Worm (Caenorhabditis elegans): ENCODE measurements around the gene stdh-1.
A peak's percentile ranks its signal among the peaks of the same experiment; 100 is the strongest.

stdh-1 gene

ce11 chrV:13866353-13866752 lies 39.9 kb upstream of the stdh-1 start, which contains the start of gene nhr-175:
nhr-175 (plus strand) TSS chrV:13866691.
- TF ChIP-seq dsc-1 (tag; optimal IDR thresholded peaks at IDR 0.05) = no peak
- TF ChIP-seq nhr-85 (tag) = peak; percentile 61

- no peak for TF ChIP-seq nhr-71 (tag; optimal IDR thresholded peaks at IDR 0.05)
- no peak for TF ChIP-seq nhr-84 (tag; optimal IDR thresholded peaks at IDR 0.05)
- no peak for TF ChIP-seq vab-15 (tag; optimal IDR thresholded peaks at IDR 0.05)
- TF ChIP-seq hlh-17 (GFP tag; optimal IDR thresholded peaks at IDR 0.05; ENCODE audit: borderline replicate concordance) = no peak
- TF ChIP-seq lin-14 (GFP tag; optimal IDR thresholded peaks at IDR 0.05) = no peak
- no peak for TF ChIP-seq ztf-4 (tag; optimal IDR thresholded peaks at IDR 0.05)
- TF ChIP-seq Y116A8C.19 (tag; optimal IDR thresholded peaks at IDR 0.05; ENCODE audit: borderline replicate concordance) = no peak
- TF ChIP-seq unc-86 (tag; optimal IDR thresholded peaks at IDR 0.05) = no peak
- TF ChIP-seq nhr-11 (tag; optimal IDR thresholded peaks at IDR 0.05) = peak; percentile 85
- peak; percentile 14; the same call in 1 of the 2 replicates for TF ChIP-seq nhr-19 (GFP tag; conservative IDR thresholded peaks at IDR 0.05)
- no peak for TF ChIP-seq nhr-47 (tag; optimal IDR thresholded peaks at IDR 0.05)
- TF ChIP-seq snpc-4 (tag; optimal IDR thresholded peaks at IDR 0.05) = no peak
- TF ChIP-seq nhr-12 (tag; optimal IDR thresholded peaks at IDR 0.05) = no peak
- TF ChIP-seq unc-62 (GFP tag; optimal IDR thresholded peaks at IDR 0.05) = no peak
- TF ChIP-seq egl-27 (tag; optimal IDR thresholded peaks at IDR 0.05) = no peak
- no peak for TF ChIP-seq C16A3.4 (tag; optimal IDR thresholded peaks at IDR 0.05)
- TF ChIP-seq xbp-1 (tag; optimal IDR thresholded peaks at IDR 0.05) = no peak
Measured at ce11 chrV:13869551-13869950, 36.7 kb upstream of the stdh-1 start.

ce11 chrV:13872895-13873294 lies 33.4 kb upstream of the stdh-1 start, which contains the start of gene cpt-5:
cpt-5 (plus strand) TSS chrV:13873195.
- TF ChIP-seq C04F5.9 (tag; optimal IDR thresholded peaks at IDR 0.05) = no peak

ce11 chrV:13873323-13873722 lies 33.0 kb upstream of the stdh-1 start:
- no peak for TF ChIP-seq unc-30 (tag; optimal IDR thresholded peaks at IDR 0.05)
- peak; percentile 1 for TF ChIP-seq nhr-85 (tag)

- TF ChIP-seq ama-1 (optimal IDR thresholded peaks at IDR 0.05) (no peak), unc-62 (GFP tag; optimal IDR thresholded peaks at IDR 0.05) (no peak), efl-3 (GFP tag; optimal IDR thresholded peaks at IDR 0.05) (no peak), mep-1 (tag; optimal IDR thresholded peaks at IDR 0.05) (no peak), skn-1 (tag; optimal IDR thresholded peaks at IDR 0.05) (no peak), xbp-1 (tag; optimal IDR thresholded peaks at IDR 0.05) (no peak), nhr-90 (tag; optimal IDR thresholded peaks at IDR 0.05; ENCODE audit: poor library complexity) (no peak), ceh-90 (tag; optimal IDR thresholded peaks at IDR 0.05) (no peak), zip-4 (GFP tag; optimal IDR thresholded peaks at IDR 0.05) (no peak), ceh-8 (GFP tag; optimal IDR thresholded peaks at IDR 0.05) (no peak), tlp-1 (tag; optimal IDR thresholded peaks at IDR 0.05) (no peak), ceh-82 (tag; optimal IDR thresholded peaks at IDR 0.05) (no peak), jun-1 (tag; optimal IDR thresholded peaks at IDR 0.05) (no peak), C16A3.4 (tag; optimal IDR thresholded peaks at IDR 0.05) (no peak), mdl-1 (tag; optimal IDR thresholded peaks at IDR 0.05) (no peak), nhr-47 (tag; optimal IDR thresholded peaks at IDR 0.05) (no peak), mab-9 (GFP tag; IDR thresholded peaks at IDR 0.05) (no peak)
Measured at ce11 chrV:13876529-13876928, 29.8 kb upstream of the stdh-1 start, which contains the start of gene T22G5.1. T22G5.1 (plus strand) TSS chrV:13876829.

ce11 chrV:13878226-13878625 lies 28.1 kb upstream of the stdh-1 start:
- no peak for TF ChIP-seq irx-1 (tag; optimal IDR thresholded peaks at IDR 0.05)
- no peak for TF ChIP-seq ceh-8 (GFP tag; optimal IDR thresholded peaks at IDR 0.05)
- no peak for TF ChIP-seq mef-2 (tag; optimal IDR thresholded peaks at IDR 0.05)
- peak; percentile 48 for TF ChIP-seq nhr-20 (tag; optimal IDR thresholded peaks at IDR 0.05)
- no peak for TF ChIP-seq unc-98 (GFP tag; IDR thresholded peaks at IDR 0.05)
- TF ChIP-seq zip-4 (GFP tag; optimal IDR thresholded peaks at IDR 0.05) = no peak
- TF ChIP-seq dpl-1 (GFP tag; optimal IDR thresholded peaks at IDR 0.05) = peak in 1 of 3 experiments; percentile 35
- peak in 1 of 2 experiments; percentile 13 for TF ChIP-seq mdl-1 (tag; optimal IDR thresholded peaks at IDR 0.05)
- TF ChIP-seq blmp-1 (tag; optimal IDR thresholded peaks at IDR 0.05) = peak; percentile 48
- peak; percentile 26 for TF ChIP-seq nhr-71 (tag; optimal IDR thresholded peaks at IDR 0.05)
- TF ChIP-seq ceh-63 (GFP tag; optimal IDR thresholded peaks at IDR 0.05) = no peak
- TF ChIP-seq F16B12.6 (tag; optimal IDR thresholded peaks at IDR 0.05) = no peak
- no peak for TF ChIP-seq alr-1 (tag; optimal IDR thresholded peaks at IDR 0.05; ENCODE audit: borderline replicate concordance)
- TF ChIP-seq nhr-76 (tag; optimal IDR thresholded peaks at IDR 0.05) = no peak
- TF ChIP-seq pag-3 (tag; optimal IDR thresholded peaks at IDR 0.05; ENCODE audit: borderline replicate concordance, insufficient read depth) = peak; percentile 42

Data from whole organism, L1 larva.